Worm (Caenorhabditis elegans): ENCODE measurements around the gene K11D9.3.

Gene K11D9.3

ce11 chrIII:10759050-10760023 is 42.7 kb downstream of the K11D9.3 start, which contains the start of gene tasp-1:
Gene tasp-1 (plus strand): TSS chrIII:10759307.
- TF ChIP-seq unc-120 (tag; optimal IDR thresholded peaks at IDR 0.05; ENCODE audit: poor library complexity, severe bottlenecking) (peak; percentile 97), sptf-1 (tag; optimal IDR thresholded peaks at IDR 0.05) (peak; percentile 99), nhr-12 (tag; optimal IDR thresholded peaks at IDR 0.05) (peak; percentile 99), M03D4.4 (tag; optimal IDR thresholded peaks at IDR 0.05) (peak; percentile 98), ceh-83 (GFP tag; optimal IDR thresholded peaks at IDR 0.05) (peak; percentile 93), nhr-237 (tag; optimal IDR thresholded peaks at IDR 0.05) (peak; percentile 99), nhr-2 (tag; optimal IDR thresholded peaks at IDR 0.05) (peak; percentile 71), mls-2 (tag; optimal IDR thresholded peaks at IDR 0.05) (peak; percentile 99), hlh-1 (tag; optimal IDR thresholded peaks at IDR 0.05) (peak; percentile 94), ztf-11 (tag; optimal IDR thresholded peaks at IDR 0.05) (peak; percentile 99), cnd-1 (tag; optimal IDR thresholded peaks at IDR 0.05) (peak; percentile 98), nhr-76 (tag; optimal IDR thresholded peaks at IDR 0.05) (peak; percentile 87), mab-5 (tag; optimal IDR thresholded peaks at IDR 0.05) (peak; percentile 81), zip-8 (tag; optimal IDR thresholded peaks at IDR 0.05) (no peak), ces-1 (GFP tag; optimal IDR thresholded peaks at IDR 0.05) (peak; percentile 91), snpc-4 (tag; optimal IDR thresholded peaks at IDR 0.05) (no peak), elt-1 (tag; optimal IDR thresholded peaks at IDR 0.05; ENCODE audit: borderline replicate concordance, insufficient read depth) (peak; percentile 72), blmp-1 (tag; optimal IDR thresholded peaks at IDR 0.05) (peak; percentile 72), unc-39 (tag; optimal IDR thresholded peaks at IDR 0.05) (peak; percentile 96), ceh-43 (GFP tag; optimal IDR thresholded peaks at IDR 0.05) (peak; percentile 93), lin-32 (GFP tag; optimal IDR thresholded peaks at IDR 0.05) (peak; percentile 87), mep-1 (tag; optimal IDR thresholded peaks at IDR 0.05) (peak; percentile 100), flh-1 (GFP tag; optimal IDR thresholded peaks at IDR 0.05) (peak; percentile 73), unc-62 (GFP tag; optimal IDR thresholded peaks at IDR 0.05) (peak; percentile 96), nhr-28 (tag; optimal IDR thresholded peaks at IDR 0.05) (peak; percentile 91), tbx-8 (GFP tag; optimal IDR thresholded peaks at IDR 0.05) (peak; percentile 97), lsy-2 (tag; optimal IDR thresholded peaks at IDR 0.05) (peak; percentile 94), lin-13 (tag; optimal IDR thresholded peaks at IDR 0.05) (peak; percentile 100), pha-4 (tag; optimal IDR thresholded peaks at IDR 0.05) (peak; percentile 100), sem-2 (GFP tag; optimal IDR thresholded peaks at IDR 0.05) (peak; percentile 74), ham-2 (GFP tag; optimal IDR thresholded peaks at IDR 0.05) (peak; percentile 90), drap-1 (GFP tag; optimal IDR thresholded peaks at IDR 0.05) (peak; percentile 99), bed-3 (GFP tag; optimal IDR thresholded peaks at IDR 0.05) (peak; percentile 88), ceh-39 (tag; optimal IDR thresholded peaks at IDR 0.05) (peak; percentile 99), elt-3 (tag; optimal IDR thresholded peaks at IDR 0.05) (peak; percentile 88)

DNA sequence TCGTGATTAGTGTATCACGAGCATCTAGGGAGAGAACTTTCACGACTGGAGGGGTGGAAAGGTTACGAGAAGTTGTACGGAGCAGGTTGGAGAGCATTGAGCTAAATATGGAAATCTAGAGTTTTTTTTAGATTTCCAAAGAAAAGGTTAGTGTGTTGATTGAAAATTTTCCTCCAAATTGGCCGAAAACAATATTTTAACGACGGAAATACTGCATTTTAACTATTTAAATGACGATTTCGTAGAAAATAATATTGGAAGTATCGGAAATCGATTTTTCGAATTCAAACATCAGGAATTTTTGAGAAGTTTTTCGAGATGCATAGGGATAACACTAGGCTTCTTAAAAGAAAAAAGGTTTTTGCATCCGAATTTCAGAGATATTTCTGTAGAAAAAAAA is 43.6 kb downstream of the K11D9.3 start, which contains the start of gene K01G5.10:
Gene K01G5.10 (minus strand): TSS at position 101 of the 400 bp plus-strand sequence.
- no peak for TF ChIP-seq blmp-1 (tag; optimal IDR thresholded peaks at IDR 0.05)

DNA sequence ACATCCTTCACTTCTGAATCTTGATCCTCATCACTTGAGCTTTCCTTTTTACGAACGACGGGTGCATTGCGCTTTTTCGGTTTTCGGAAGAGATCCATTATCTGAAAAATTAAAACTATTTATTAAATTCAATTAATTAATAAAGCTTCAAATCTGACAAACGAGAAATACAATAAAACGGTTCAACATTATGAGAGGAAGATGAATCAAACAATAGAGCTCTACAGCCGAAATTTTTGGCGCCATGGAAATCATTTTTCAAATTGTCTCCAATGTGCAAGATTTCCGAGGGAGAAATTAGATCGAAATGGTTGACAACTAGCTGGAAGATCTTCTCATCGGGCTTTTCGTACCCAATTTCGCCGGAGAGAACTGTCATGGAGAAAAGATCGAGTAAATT is 44.5 kb downstream of the K11D9.3 start, which contains the start of gene rnf-113:
Gene rnf-113 (minus strand): TSS at position 101 of the 400 bp plus-strand sequence.
- TF ChIP-seq sptf-1 (tag; optimal IDR thresholded peaks at IDR 0.05): no peak

Measured in whole organism, mixed stage, embryonic.